Fruit fly (Drosophila melanogaster): ENCODE measurements around the gene MED30.
A peak's percentile ranks its signal among the peaks of the same experiment; 100 is the strongest.

Gene MED30

dm6 chr3L:697724-698123 is 43.8 kb upstream of the MED30 start:
- no peak for TF ChIP-seq btn (GFP tag; optimal IDR thresholded peaks at IDR 0.05)
- TF ChIP-seq cad (GFP tag; optimal IDR thresholded peaks at IDR 0.05), result peak; percentile 4
- TF ChIP-seq CG13894 (tag; optimal IDR thresholded peaks at IDR 0.05), result peak; percentile 100
- no peak for TF ChIP-seq E2f2 (GFP tag; IDR thresholded peaks at IDR 0.05)
- 0 out of 3 replicates have a peak, but pooled peaks have one; percentile 5 for TF ChIP-seq row (GFP tag; IDR thresholded peaks at IDR 0.05)
- peak; percentile 83 for TF ChIP-seq Deaf1 (tag; optimal IDR thresholded peaks at IDR 0.05)
- peak; percentile 33 for TF ChIP-seq nerfin-1 (tag; optimal IDR thresholded peaks at IDR 0.05)
- TF ChIP-seq Meics (GFP tag; optimal IDR thresholded peaks at IDR 0.05), result no peak
- TF ChIP-seq CG10543 (GFP tag; optimal IDR thresholded peaks at IDR 0.05), result peak; percentile 1
- TF ChIP-seq Med (GFP tag), result peak; percentile 32
- peak; percentile 18 for TF ChIP-seq pros (GFP tag; optimal IDR thresholded peaks at IDR 0.05)
- 0 out of 3 replicates have a peak, but pooled peaks have one; percentile 23 for TF ChIP-seq CG2199 (GFP tag; IDR thresholded peaks at IDR 0.05)
- peak; percentile 31; the same call in 1 of the 2 replicates for TF ChIP-seq chm (GFP tag; IDR thresholded peaks at IDR 0.05)
- TF ChIP-seq CG8290 (GFP tag; optimal IDR thresholded peaks at IDR 0.05), result no peak
- TF ChIP-seq CG8290 (tag; optimal IDR thresholded peaks at IDR 0.05), result peak in 1 of 2 experiments; percentile 38
- TF ChIP-seq CG12769 (tag; optimal IDR thresholded peaks at IDR 0.05), result peak; percentile 86
- no peak for TF ChIP-seq CG42726 (GFP tag; IDR thresholded peaks at IDR 0.05; ENCODE audit: partially characterized antibody)
- TF ChIP-seq sens-2 (GFP tag; IDR thresholded peaks at IDR 0.05), result no peak
- peak; percentile 31 for TF ChIP-seq cg (GFP tag; optimal IDR thresholded peaks at IDR 0.05)
- no peak for TF ChIP-seq slou (GFP tag; optimal IDR thresholded peaks at IDR 0.05)
- peak; percentile 84 for TF ChIP-seq sd (tag; optimal IDR thresholded peaks at IDR 0.05)
- 0 out of 4 replicates have a peak, but pooled peaks have one; percentile 60 for TF ChIP-seq chinmo (GFP tag; IDR thresholded peaks at IDR 0.05; ENCODE audit: partially characterized antibody)

- TF ChIP-seq CG5953 (GFP tag; IDR thresholded peaks at IDR 0.05) (no peak), CG17361 (GFP tag; IDR thresholded peaks at IDR 0.05) (peak; percentile 5; the same call in 1 of the 3 replicates), onecut (GFP tag; IDR thresholded peaks at IDR 0.05) (peak; percentile 36; the same call in 1 of the 2 replicates), fd64A (GFP tag; optimal IDR thresholded peaks at IDR 0.05) (no peak), Kr (GFP tag; optimal IDR thresholded peaks at IDR 0.05) (no peak), crol (GFP tag; IDR thresholded peaks at IDR 0.05) (peak; percentile 64; the same call in 1 of the 2 replicates), slp2 (GFP tag; optimal IDR thresholded peaks at IDR 0.05) (no peak), D (optimal IDR thresholded peaks at IDR 0.05) (peak; percentile 80), D (GFP tag; optimal IDR thresholded peaks at IDR 0.05) (no peak), insv (GFP tag; optimal IDR thresholded peaks at IDR 0.05) (no peak)
Observed at dm6 chr3L:697055-697427, 43.2 kb upstream of the MED30 start.

dm6 chr3L:696404-697054 is 42.6 kb upstream of the MED30 start:
- TF ChIP-seq odd (GFP tag; optimal IDR thresholded peaks at IDR 0.05) (peak; percentile 95), Spps (tag; optimal IDR thresholded peaks at IDR 0.05) (peak; percentile 96), Xbp1 (GFP tag; optimal IDR thresholded peaks at IDR 0.05) (peak; percentile 94), mld (GFP tag; IDR thresholded peaks at IDR 0.05; ENCODE audit: partially characterized antibody) (no peak), Opbp (GFP tag; IDR thresholded peaks at IDR 0.05; ENCODE audit: partially characterized antibody) (no peak), CG15269 (tag; optimal IDR thresholded peaks at IDR 0.05) (peak; percentile 96), CG9727 (GFP tag; optimal IDR thresholded peaks at IDR 0.05) (peak; percentile 98), CTCF (GFP tag; optimal IDR thresholded peaks at IDR 0.05) (peak; percentile 54), CG3847 (GFP tag; IDR thresholded peaks at IDR 0.05) (peak; percentile 92), Med (GFP tag) (peak; percentile 95), Scr (GFP tag; IDR thresholded peaks at IDR 0.05; ENCODE audit: partially characterized antibody) (no peak), Dll (GFP tag; IDR thresholded peaks at IDR 0.05; ENCODE audit: partially characterized antibody) (no peak), CG12104 (GFP tag; optimal IDR thresholded peaks at IDR 0.05) (peak; percentile 90), unc-4 (GFP tag; IDR thresholded peaks at IDR 0.05; ENCODE audit: partially characterized antibody) (no peak), CG8359 (GFP tag; optimal IDR thresholded peaks at IDR 0.05; ENCODE audit: borderline replicate concordance) (peak; percentile 91), gfzf (GFP tag; optimal IDR thresholded peaks at IDR 0.05) (no peak), kni (GFP tag; optimal IDR thresholded peaks at IDR 0.05) (peak; percentile 16), vnd (GFP tag; IDR thresholded peaks at IDR 0.05; ENCODE audit: partially characterized antibody) (no peak)

All from whole organism, embryonic.